Fruit fly (Drosophila melanogaster): ENCODE measurements around the gene CG32115.

DNA sequence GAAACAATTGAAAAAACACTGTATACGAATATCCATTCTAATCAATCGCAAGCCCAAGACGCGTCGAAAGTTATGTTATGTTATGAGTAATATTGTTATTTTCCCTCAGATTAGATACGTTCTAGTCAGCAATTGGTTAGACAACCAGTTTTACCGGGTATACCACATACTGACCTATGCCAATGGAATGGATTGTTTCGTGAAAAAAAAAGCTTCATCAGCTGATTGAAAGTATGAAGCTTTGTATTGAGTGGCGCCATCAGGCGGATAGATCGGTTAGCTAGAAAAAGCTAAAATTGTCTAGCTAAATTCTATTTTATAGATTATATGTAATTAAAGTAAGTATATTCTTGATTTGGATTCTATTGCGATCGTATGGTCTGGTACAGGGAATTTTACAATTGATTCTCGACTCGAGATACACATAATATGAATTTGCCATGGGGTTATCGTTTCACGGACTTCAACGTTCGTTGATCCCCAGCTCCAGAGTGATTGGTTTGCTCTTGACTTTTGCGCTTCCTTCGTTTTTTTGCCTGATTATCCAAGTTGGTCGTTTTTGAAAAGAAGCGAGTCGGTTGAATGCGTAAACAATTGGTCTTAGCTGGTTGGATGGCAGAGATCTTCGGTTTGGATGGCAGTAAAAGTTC is 10.7 kb downstream of the CG32115 start, which contains the start of gene CG12520:
- no peak for TF ChIP-seq CG8478 (optimal IDR thresholded peaks at IDR 0.05)
- TF ChIP-seq usp (GFP tag; optimal IDR thresholded peaks at IDR 0.05): no peak
- TF ChIP-seq EcR (GFP tag; optimal IDR thresholded peaks at IDR 0.05): no peak
- TF ChIP-seq psq (optimal IDR thresholded peaks at IDR 0.05): no peak
